Fruit fly (Drosophila melanogaster): ENCODE results near the gene CG5823.

Gene CG5823

dm6 chr3R:17535106-17535764 is 848 bp upstream of the CG5823 start:
- TF ChIP-seq noc (tag; optimal IDR thresholded peaks at IDR 0.05) = peak; percentile 95

- no peak for TF ChIP-seq noc (tag; optimal IDR thresholded peaks at IDR 0.05)
Observed at dm6 chr3R:17530400-17530799, 4.0 kb downstream of the CG5823 start.

DNA sequence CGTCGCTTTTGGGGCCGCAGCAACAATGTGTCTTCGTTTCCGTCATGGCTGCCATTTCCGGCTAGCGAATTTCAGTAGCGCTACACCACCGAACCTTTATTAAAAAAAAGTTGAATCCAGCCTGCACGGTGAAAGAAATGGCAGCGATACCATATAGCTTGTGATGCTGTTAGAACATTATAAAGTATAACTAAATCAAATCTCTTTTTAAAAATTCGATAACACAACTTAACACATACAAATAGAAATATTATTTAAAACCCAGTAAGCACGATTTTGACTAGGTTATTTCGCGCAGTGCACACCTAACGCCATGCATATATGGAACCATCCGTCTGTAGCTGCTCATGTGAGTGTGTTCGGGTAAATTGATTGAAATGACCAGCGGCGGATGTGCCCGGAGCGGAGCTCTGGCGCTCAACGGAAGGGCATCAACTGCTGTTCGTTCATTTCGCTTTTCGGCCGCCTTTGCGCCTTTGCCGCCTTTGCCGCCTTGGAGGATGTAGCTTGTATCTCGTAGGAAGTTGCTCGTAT is 8.3 kb downstream of the CG5823 start:
- TF ChIP-seq noc (tag; optimal IDR thresholded peaks at IDR 0.05) = no peak

DNA sequence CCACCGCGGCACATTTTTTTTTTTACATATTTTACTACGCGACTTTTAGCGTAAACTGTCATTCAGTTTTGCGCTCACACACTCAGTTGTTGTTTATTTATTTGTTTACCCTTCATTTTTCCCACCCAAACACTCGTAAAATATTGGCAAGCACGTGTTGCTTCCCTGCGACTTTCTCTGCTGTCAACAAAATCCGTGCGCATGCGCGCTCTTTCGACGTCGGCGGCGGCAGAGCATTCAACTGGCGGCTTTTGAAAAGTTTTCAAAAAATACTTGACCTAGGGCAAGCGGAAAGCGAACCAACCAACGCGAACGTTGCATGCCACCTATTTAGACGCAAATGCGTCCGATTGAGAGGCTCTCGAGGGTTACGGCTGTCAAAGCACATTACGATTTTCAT is 27.6 kb downstream of the CG5823 start:
- TF ChIP-seq noc (tag; optimal IDR thresholded peaks at IDR 0.05) = no peak

DNA sequence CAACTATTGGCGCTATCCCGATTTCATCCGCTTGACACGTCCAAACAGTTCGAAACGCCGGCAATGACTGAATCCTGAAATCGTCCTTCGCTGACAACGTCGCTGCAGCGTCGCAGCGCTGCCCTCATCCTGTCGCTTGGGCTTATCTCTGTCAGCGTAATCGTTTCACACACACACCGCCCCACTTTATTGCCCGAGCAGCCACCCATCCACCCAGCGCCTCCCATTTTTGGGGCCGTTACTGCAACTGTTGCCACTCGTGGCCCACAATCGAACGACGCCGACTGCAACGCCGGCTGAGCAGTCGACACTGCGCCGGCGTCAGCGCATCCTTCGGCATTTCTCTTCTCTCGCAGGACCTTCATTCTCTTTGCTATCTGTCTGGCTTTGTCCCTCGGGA is 28.8 kb downstream of the CG5823 start, which contains the start of gene Dscam3:
Gene Dscam3, minus strand, starts transcription at position 69 of the 400 bp plus-strand sequence.
- TF ChIP-seq noc (tag; optimal IDR thresholded peaks at IDR 0.05) = no peak

DNA sequence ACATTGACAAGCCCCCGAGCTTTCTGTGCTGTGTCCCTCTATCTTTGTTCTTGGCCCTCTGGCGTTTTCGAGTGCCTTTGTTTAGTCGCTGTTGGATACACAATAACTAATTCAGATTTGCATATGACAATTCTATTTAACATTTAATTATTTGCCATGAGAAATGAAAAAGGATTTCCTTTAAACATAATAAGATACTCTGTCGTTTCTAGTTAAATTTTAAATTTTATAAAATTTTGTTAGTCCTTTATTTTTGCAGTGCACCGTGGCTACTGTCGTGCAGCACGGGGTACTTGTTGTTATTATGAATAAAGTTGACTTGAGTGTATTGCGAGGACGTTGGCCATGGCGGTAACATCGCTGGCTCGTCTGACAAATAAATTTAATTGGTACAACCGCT is 31.5 kb downstream of the CG5823 start:
- no peak for TF ChIP-seq noc (tag; optimal IDR thresholded peaks at IDR 0.05)

- no peak for TF ChIP-seq noc (tag; optimal IDR thresholded peaks at IDR 0.05)
Observed at dm6 chr3R:17501108-17501507, 33.3 kb downstream of the CG5823 start.

dm6 chr3R:17492071-17492470 is 42.3 kb downstream of the CG5823 start:
- TF ChIP-seq noc (tag; optimal IDR thresholded peaks at IDR 0.05) = no peak
